Worm (Caenorhabditis elegans) whole organism, early embryonic: Measurements from ENCODE around the gene fbxa-202.

Source experiments
- B0310.2 ChIP-seq: sonication (generic microtip); optimal IDR thresholded peaks from 2 replicates; lab custom pipeline; 2016; ENCODE audit warnings: mild to moderate bottlenecking, missing genetic modification characterization, missing compliant biosample characterization
- F13C5.2 ChIP-seq: sonication (generic microtip); optimal IDR thresholded peaks from 2 replicates; lab custom pipeline; 2017; ENCODE audit warnings: mild to moderate bottlenecking, missing genetic modification characterization, inconsistent platforms, missing compliant biosample characterization
- aly-1 ChIP-seq: sonication (generic microtip); optimal IDR thresholded peaks from 2 replicates; lab custom pipeline; 2016; ENCODE audit warnings: missing genetic modification characterization, missing compliant biosample characterization
- ama-1 ChIP-seq: fragments of 150-350 bp; optimal IDR thresholded peaks from 2 replicates; lab custom pipeline; 2014
- ceh-13 ChIP-seq: fragments of 200-800 bp; sonication (Bioruptor generic); optimal IDR thresholded peaks from 2 replicates; lab custom pipeline; 2018; ENCODE audit warnings: mild to moderate bottlenecking, missing genetic modification characterization, missing compliant biosample characterization
- ceh-36 ChIP-seq: sonication (generic microtip); optimal IDR thresholded peaks from 2 replicates; lab custom pipeline; 2016; ENCODE audit warnings: missing genetic modification characterization, inconsistent platforms, missing compliant biosample characterization
- ets-7 ChIP-seq: sonication (generic microtip); optimal IDR thresholded peaks from 2 replicates; lab custom pipeline; 2016; ENCODE audit warnings: missing genotype, missing genetic modification characterization, missing compliant biosample characterization
- flt-1 ChIP-seq: fragments of 200-800 bp; sonication (Bioruptor generic); IDR thresholded peaks from 2 replicates; pipeline ENCODE4 v1.3.6; 2022; ENCODE audit warnings: missing genetic modification characterization, missing compliant biosample characterization
- hmbx-1 ChIP-seq: sonication (generic microtip); optimal IDR thresholded peaks from 2 replicates; lab custom pipeline; 2016; ENCODE audit warnings: mild to moderate bottlenecking, missing genetic modification characterization, missing compliant biosample characterization
- hmg-4 ChIP-seq: fragments of 200-800 bp; sonication (Bioruptor generic); optimal IDR thresholded peaks from 2 replicates; lab custom pipeline; 2018; ENCODE audit warnings: mild to moderate bottlenecking, missing genetic modification characterization, missing compliant biosample characterization
- hnd-1 ChIP-seq: sonication (generic microtip); optimal IDR thresholded peaks from 2 replicates; lab custom pipeline; 2016; ENCODE audit warnings: missing genetic modification characterization, missing compliant biosample characterization
- pes-1 ChIP-seq: fragments of 200-800 bp; sonication (Bioruptor generic); IDR thresholded peaks from 2 replicates; pipeline ENCODE4 v1.3.6; 2022; ENCODE audit warnings: missing genetic modification reagents, missing genetic modification characterization, missing compliant biosample characterization
- scrt-1 ChIP-seq: fragments of 200-800 bp; sonication (Bioruptor generic); IDR thresholded peaks from 2 replicates; pipeline ENCODE4 v1.3.6; 2022; ENCODE audit warnings: missing genetic modification characterization, missing compliant biosample characterization
- sea-1 ChIP-seq: fragments of 200-800 bp; sonication (Bioruptor generic); conservative IDR thresholded peaks from 2 replicates; pipeline ENCODE4 v1.3.6; 2022; ENCODE audit warnings: missing genetic modification characterization, missing compliant biosample characterization
- tbx-11 ChIP-seq: fragments of 200-800 bp; sonication (Bioruptor generic); IDR thresholded peaks from 2 replicates; pipeline ENCODE4 v1.3.6; 2022; ENCODE audit warnings: missing genetic modification characterization, missing compliant biosample characterization
- tbx-37 ChIP-seq: fragments of 200-800 bp; sonication (Bioruptor generic); conservative IDR thresholded peaks from 2 replicates; pipeline ENCODE4 v1.3.6; 2022; ENCODE audit warnings: missing genetic modification reagents, missing genetic modification characterization, missing compliant biosample characterization
- tra-4 ChIP-seq: sonication (generic microtip); optimal IDR thresholded peaks from 2 replicates; lab custom pipeline; 2017; ENCODE audit warnings: missing genetic modification characterization, missing compliant biosample characterization

fbxa-202 gene

DNA sequence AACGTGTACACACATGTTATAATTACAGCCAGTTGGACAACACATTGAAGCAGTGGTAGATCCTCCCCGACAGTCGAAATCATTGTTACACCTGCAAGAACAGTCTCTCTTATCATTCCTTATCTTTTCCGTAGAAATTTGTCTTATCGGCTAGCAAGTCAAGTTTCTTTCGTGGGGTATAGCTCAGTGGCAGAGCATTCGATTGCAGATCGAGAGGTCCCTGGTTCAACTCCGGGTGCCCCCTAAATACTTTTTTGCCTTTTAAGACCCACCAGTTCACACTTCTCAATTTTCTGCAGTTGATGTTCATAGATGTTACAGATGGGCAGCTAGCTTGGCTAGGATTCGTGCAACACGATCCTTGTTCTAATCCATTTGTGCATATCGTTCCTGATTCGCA is 8.1 kb downstream of the fbxa-202 start:
- TF ChIP-seq hmbx-1, result no peak
- TF ChIP-seq scrt-1 (GFP tag; lab: Robert Waterston, UW), result no peak
- TF ChIP-seq flt-1 (GFP tag; lab: Robert Waterston, UW), result no peak
- no peak for TF ChIP-seq ceh-13 (GFP tag; lab: Kevin White, UChicago)
- no peak for TF ChIP-seq ceh-36 (tag; lab: Kevin White, UChicago)
- TF ChIP-seq hmg-4 (GFP tag; lab: Kevin White, UChicago), result no peak
- TF ChIP-seq ama-1 (lab: Kevin White, UChicago), result no peak
- no peak for TF ChIP-seq hnd-1 (tag; lab: Kevin White, UChicago)
- no peak for TF ChIP-seq sea-1
- TF ChIP-seq F13C5.2 (tag; lab: Kevin White, UChicago), result no peak
- no peak for TF ChIP-seq tbx-37 (GFP tag; lab: Robert Waterston, UW)
- no peak for TF ChIP-seq aly-1
- no peak for TF ChIP-seq ets-7 (tag; lab: Kevin White, UChicago)

- TF ChIP-seq hmbx-1 (no peak), F13C5.2 (tag; lab: Kevin White, UChicago) (no peak), ama-1 (lab: Kevin White, UChicago) (no peak), flt-1 (GFP tag; lab: Robert Waterston, UW) (no peak), tra-4 (tag; lab: Kevin White, UChicago) (no peak), B0310.2 (tag; lab: Kevin White, UChicago) (no peak)
Observed at ce11 chrV:6336108-6336507, 9.0 kb downstream of the fbxa-202 start, which contains the start of gene T28C12.6. T28C12.6 (minus strand) TSS chrV:6336119.

- TF ChIP-seq tbx-37 (GFP tag; lab: Robert Waterston, UW) (no peak), aly-1 (no peak), pes-1 (GFP tag; lab: Robert Waterston, UW) (no peak), B0310.2 (tag; lab: Kevin White, UChicago) (no peak), ama-1 (lab: Kevin White, UChicago) (no peak), tra-4 (tag; lab: Kevin White, UChicago) (no peak), flt-1 (GFP tag; lab: Robert Waterston, UW) (no peak), tbx-11 (GFP tag; lab: Robert Waterston, UW) (no peak), hmg-4 (GFP tag; lab: Kevin White, UChicago) (no peak)
Observed at ce11 chrV:6341078-6341638, 14.1 kb downstream of the fbxa-202 start.

ce11 chrV:6342502-6342901 is 15.4 kb downstream of the fbxa-202 start:
- TF ChIP-seq hmg-4 (GFP tag; lab: Kevin White, UChicago), result no peak
- TF ChIP-seq B0310.2 (tag; lab: Kevin White, UChicago), result no peak
- no peak for TF ChIP-seq tra-4 (tag; lab: Kevin White, UChicago)
- no peak for TF ChIP-seq tbx-11 (GFP tag; lab: Robert Waterston, UW)
- TF ChIP-seq ceh-13 (GFP tag; lab: Kevin White, UChicago), result no peak
- TF ChIP-seq F13C5.2 (tag; lab: Kevin White, UChicago), result no peak
- TF ChIP-seq flt-1 (GFP tag; lab: Robert Waterston, UW), result no peak

ce11 chrV:6344531-6345171 is 17.6 kb downstream of the fbxa-202 start:
- no peak for TF ChIP-seq sea-1
- TF ChIP-seq aly-1, result peak; percentile 20

DNA sequence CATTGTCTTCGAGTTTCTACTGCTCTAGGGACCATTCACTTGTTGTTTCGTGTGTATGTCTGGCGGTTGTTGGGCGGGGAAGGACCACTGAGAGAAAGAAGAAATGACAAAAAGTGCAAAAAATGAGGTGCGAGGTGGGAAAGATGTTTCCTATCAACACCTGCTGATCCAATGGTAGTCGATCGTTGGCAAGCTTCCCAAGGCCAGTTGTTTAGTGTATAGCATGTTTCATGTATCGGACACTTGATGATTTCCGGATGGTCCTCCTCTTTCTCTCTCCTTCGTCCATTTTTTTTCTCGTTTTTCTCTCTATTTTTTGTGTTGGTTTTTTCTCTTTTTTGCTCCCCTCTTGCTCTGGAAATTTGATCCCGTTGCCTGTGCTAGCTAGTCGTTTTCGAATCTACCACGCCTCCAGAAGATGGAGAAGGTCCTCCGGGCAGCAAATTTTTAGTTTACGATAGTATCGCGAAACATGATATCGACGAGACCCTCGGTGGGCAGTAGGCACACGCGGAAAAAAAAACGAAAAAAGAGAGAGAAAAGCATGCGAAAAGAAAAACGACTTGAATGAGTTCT is 19.1 kb downstream of the fbxa-202 start:
- TF ChIP-seq tbx-11 (GFP tag; lab: Robert Waterston, UW) (no peak), flt-1 (GFP tag; lab: Robert Waterston, UW) (no peak), F13C5.2 (tag; lab: Kevin White, UChicago) (no peak), scrt-1 (GFP tag; lab: Robert Waterston, UW) (no peak), ets-7 (tag; lab: Kevin White, UChicago) (no peak), hnd-1 (tag; lab: Kevin White, UChicago) (no peak), ama-1 (lab: Kevin White, UChicago) (no peak), ceh-13 (GFP tag; lab: Kevin White, UChicago) (no peak), tra-4 (tag; lab: Kevin White, UChicago) (no peak), aly-1 (no peak), tbx-37 (GFP tag; lab: Robert Waterston, UW) (no peak)

DNA sequence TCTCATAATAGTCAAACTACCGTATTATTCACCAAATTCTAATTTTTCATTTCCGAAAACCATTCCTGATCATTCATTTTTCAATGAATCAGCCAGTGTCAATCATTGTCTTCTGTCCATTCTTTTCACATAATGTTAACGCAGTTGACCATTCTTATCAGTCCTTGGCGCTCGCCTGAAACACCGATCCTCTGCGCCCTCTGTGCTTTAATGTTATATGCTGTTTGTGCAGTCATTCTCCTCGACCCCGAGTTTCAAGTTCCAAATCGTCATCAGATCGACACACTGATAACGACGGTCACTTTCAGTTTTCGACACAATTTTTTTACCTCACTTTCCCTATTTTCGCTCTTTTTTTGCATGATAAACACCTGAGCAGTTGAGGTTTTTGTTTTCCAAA is 19.8 kb downstream of the fbxa-202 start:
- no peak for TF ChIP-seq tbx-11 (GFP tag; lab: Robert Waterston, UW)
- TF ChIP-seq F13C5.2 (tag; lab: Kevin White, UChicago), result no peak
- no peak for TF ChIP-seq aly-1
- no peak for TF ChIP-seq pes-1 (GFP tag; lab: Robert Waterston, UW)
- no peak for TF ChIP-seq hmbx-1
- TF ChIP-seq ceh-36 (tag; lab: Kevin White, UChicago), result no peak
- TF ChIP-seq hnd-1 (tag; lab: Kevin White, UChicago), result no peak
- no peak for TF ChIP-seq tra-4 (tag; lab: Kevin White, UChicago)
- no peak for TF ChIP-seq B0310.2 (tag; lab: Kevin White, UChicago)
- TF ChIP-seq ets-7 (tag; lab: Kevin White, UChicago), result no peak
- no peak for TF ChIP-seq tbx-37 (GFP tag; lab: Robert Waterston, UW)
- no peak for TF ChIP-seq hmg-4 (GFP tag; lab: Kevin White, UChicago)
- no peak for TF ChIP-seq scrt-1 (GFP tag; lab: Robert Waterston, UW)
- no peak for TF ChIP-seq flt-1 (GFP tag; lab: Robert Waterston, UW)
- no peak for TF ChIP-seq ceh-13 (GFP tag; lab: Kevin White, UChicago)
- TF ChIP-seq sea-1, result no peak
- no peak for TF ChIP-seq ama-1 (lab: Kevin White, UChicago)
